Fruit fly (Drosophila melanogaster): ENCODE measurements around the gene Tcs6.
A peak's percentile ranks its signal among the peaks of the same experiment; 100 is the strongest.

dm6 chr3R:26041417-26042101, 16.5 kb downstream of the Tcs6 start, which contains the start of gene gro:
- peak; percentile 17 for TF ChIP-seq Snoo (tag; optimal IDR thresholded peaks at IDR 0.05)
- TF ChIP-seq Pif1A (GFP tag; optimal IDR thresholded peaks at IDR 0.05), result peak; percentile 66

Measured in whole organism, pupa.